Fruit fly (Drosophila melanogaster): Measurements from ENCODE around the gene CG17450.
A peak's percentile ranks its signal among the peaks of the same experiment; 100 is the strongest.
"Not testable (repeated sequence)": the region's sequence is repeated elsewhere in the genome, so short reads cannot be mapped to it uniquely, and the experiment has no call there.

Gene CG17450

DNA sequence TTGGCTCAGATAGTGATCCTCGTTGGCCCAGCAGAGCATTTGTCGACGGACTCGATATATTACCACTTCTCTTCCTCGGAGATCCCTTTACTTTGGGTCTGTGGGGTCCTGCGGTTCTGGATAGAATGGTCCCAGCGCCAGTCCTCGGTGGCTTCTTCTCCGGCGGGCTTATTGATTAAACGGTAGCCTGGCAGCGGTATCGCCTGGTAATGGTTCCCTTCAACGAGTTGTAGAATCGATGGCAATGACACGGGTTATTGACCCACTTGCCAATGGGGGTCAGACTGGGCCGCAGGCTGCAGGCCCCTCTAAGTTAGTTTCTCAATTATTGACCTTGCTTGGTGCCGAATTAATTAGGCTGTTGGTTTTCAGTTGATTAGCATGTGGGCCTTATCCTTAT lies at the start of gene CG17450:
TSS of gene CG17450 (minus strand) at position 101 of the 400 bp plus-strand sequence.
- not testable (repeated sequence) for TF ChIP-seq Pif1A (GFP tag; optimal IDR thresholded peaks at IDR 0.05); EcR (GFP tag; optimal IDR thresholded peaks at IDR 0.05); CG4496 (GFP tag; IDR thresholded peaks at IDR 0.05)

DNA sequence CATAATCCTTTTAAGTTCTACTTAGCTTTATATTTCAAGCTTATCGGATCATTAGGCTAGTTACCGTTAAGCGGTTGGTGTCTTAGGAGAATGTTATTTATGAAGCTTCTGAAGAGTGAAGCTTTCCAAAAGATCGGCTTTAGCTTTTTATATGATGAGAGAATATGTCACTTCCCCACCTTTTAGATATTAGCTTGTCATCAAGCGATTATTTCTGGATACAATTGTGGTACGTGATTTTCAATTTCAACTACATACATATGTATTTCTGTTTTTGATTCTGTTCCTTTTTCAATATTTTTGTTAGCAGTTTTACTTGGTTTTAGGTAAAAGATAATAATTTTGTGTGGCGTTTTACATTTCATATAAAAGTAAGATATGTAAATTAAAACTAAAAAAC lies 24.1 kb upstream of the CG17450 start:
- no peak for TF ChIP-seq CG12605 (GFP tag; IDR thresholded peaks at IDR 0.05)
- TF ChIP-seq CG8301 (tag; optimal IDR thresholded peaks at IDR 0.05): no peak

DNA sequence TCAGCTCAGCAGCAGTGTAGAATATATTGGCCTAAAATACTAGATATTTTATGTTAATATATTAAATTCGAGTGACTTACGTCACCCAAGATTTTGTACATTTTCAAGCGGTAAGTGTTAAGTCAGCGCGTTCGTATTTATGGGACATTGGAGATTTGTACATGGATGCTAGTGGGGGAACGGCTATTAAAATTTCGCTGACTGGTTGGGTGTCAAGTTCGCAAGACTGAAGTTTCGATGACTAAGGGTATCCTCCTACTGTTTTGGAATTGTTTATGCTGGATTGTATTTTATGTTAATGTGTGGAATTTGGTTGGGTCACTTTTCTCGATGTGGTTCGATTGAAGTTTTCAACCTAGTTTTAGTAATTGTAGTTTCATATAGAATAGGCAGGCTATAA lies 23.5 kb upstream of the CG17450 start:
- TF ChIP-seq CG14655 (GFP tag; optimal IDR thresholded peaks at IDR 0.05): no peak

DNA sequence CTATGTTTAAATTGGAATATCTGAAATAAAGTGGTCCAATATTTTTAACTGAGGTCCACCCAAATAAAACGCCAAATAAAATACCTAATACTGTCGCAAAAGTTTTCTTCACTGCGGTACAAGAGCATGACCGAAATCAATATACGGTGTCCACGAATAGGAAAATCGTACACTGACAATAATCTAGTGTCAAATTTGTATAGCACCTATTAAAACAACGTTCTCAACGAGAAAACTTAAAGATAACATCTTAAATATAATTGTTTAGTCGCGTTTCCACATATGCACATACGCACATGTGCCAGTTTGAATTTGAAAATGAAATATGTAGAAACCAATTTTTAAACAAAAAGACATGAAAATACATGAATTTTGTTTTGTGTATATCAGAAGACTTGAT lies 22.7 kb upstream of the CG17450 start:
- TF ChIP-seq CG34367 (tag; optimal IDR thresholded peaks at IDR 0.05) (peak; percentile 35), Pif1A (GFP tag; optimal IDR thresholded peaks at IDR 0.05) (peak; percentile 57), rn (GFP tag; IDR thresholded peaks at IDR 0.05) (no peak), Ets98B (GFP tag; IDR thresholded peaks at IDR 0.05) (peak; percentile 39; the same call in 1 of the 2 replicates), CG8301 (tag; optimal IDR thresholded peaks at IDR 0.05) (peak; percentile 65), CG15710 (tag; optimal IDR thresholded peaks at IDR 0.05) (peak; percentile 31), EcR (GFP tag; optimal IDR thresholded peaks at IDR 0.05) (no peak), CG14655 (GFP tag; optimal IDR thresholded peaks at IDR 0.05) (peak; percentile 74), Pif1B (GFP tag; optimal IDR thresholded peaks at IDR 0.05) (peak; percentile 59), CG32121 (GFP tag; IDR thresholded peaks at IDR 0.05) (no peak), CG8159 (tag; optimal IDR thresholded peaks at IDR 0.05) (peak; percentile 65), CG17806 (tag; optimal IDR thresholded peaks at IDR 0.05) (peak; percentile 47)

dm6 chrX:21630160-21630738 lies 21.5 kb upstream of the CG17450 start:
- TF ChIP-seq fd96Ca (GFP tag; IDR thresholded peaks at IDR 0.05): no peak
- no peak for TF ChIP-seq CG12605 (GFP tag; IDR thresholded peaks at IDR 0.05)
- TF ChIP-seq Snoo (tag; optimal IDR thresholded peaks at IDR 0.05): no peak
- TF ChIP-seq D1 (tag; optimal IDR thresholded peaks at IDR 0.05): no peak
- no peak for TF ChIP-seq CG8159 (tag; optimal IDR thresholded peaks at IDR 0.05)
- no peak for TF ChIP-seq CG8301 (tag; optimal IDR thresholded peaks at IDR 0.05)
- TF ChIP-seq CG34367 (tag; optimal IDR thresholded peaks at IDR 0.05): no peak
- no peak for TF ChIP-seq rn (GFP tag; IDR thresholded peaks at IDR 0.05)
- no peak for TF ChIP-seq CG13204 (GFP tag; optimal IDR thresholded peaks at IDR 0.05)
- no peak for TF ChIP-seq Ets98B (GFP tag; IDR thresholded peaks at IDR 0.05)
- no peak for TF ChIP-seq CG15710 (tag; optimal IDR thresholded peaks at IDR 0.05)
- TF ChIP-seq CG9948 (tag; optimal IDR thresholded peaks at IDR 0.05): no peak
- no peak for TF ChIP-seq Pif1A (GFP tag; optimal IDR thresholded peaks at IDR 0.05)
- no peak for TF ChIP-seq Pif1B (GFP tag; optimal IDR thresholded peaks at IDR 0.05)
- TF ChIP-seq EcR (GFP tag; optimal IDR thresholded peaks at IDR 0.05): no peak
- TF ChIP-seq CG32121 (GFP tag; IDR thresholded peaks at IDR 0.05): no peak

dm6 chrX:21629482-21630159 lies 20.9 kb upstream of the CG17450 start, which contains the start of gene DIP1:
Gene DIP1 (minus strand): TSS chrX:21630148.
- TF ChIP-seq CG9948 (tag; optimal IDR thresholded peaks at IDR 0.05): peak; percentile 67
- TF ChIP-seq CG34367 (tag; optimal IDR thresholded peaks at IDR 0.05): peak; percentile 39
- TF ChIP-seq Ets98B (GFP tag; IDR thresholded peaks at IDR 0.05): peak; percentile 58
- peak; percentile 76 for TF ChIP-seq Pif1B (GFP tag; optimal IDR thresholded peaks at IDR 0.05)
- peak; percentile 9 for TF ChIP-seq D1 (tag; optimal IDR thresholded peaks at IDR 0.05)
- no peak for TF ChIP-seq rn (GFP tag; IDR thresholded peaks at IDR 0.05)
- TF ChIP-seq CG32121 (GFP tag; IDR thresholded peaks at IDR 0.05): peak; percentile 60
- peak; percentile 74 for TF ChIP-seq Pif1A (GFP tag; optimal IDR thresholded peaks at IDR 0.05)
- no peak for TF ChIP-seq CG10348 (GFP tag; IDR thresholded peaks at IDR 0.05)
- no peak; the same call in 2 of the 3 replicates for TF ChIP-seq CG4496 (GFP tag; IDR thresholded peaks at IDR 0.05)
- peak; percentile 40 for TF ChIP-seq CG15710 (tag; optimal IDR thresholded peaks at IDR 0.05)
- TF ChIP-seq gl (tag; optimal IDR thresholded peaks at IDR 0.05): no peak
- peak; percentile 53 for TF ChIP-seq CG8301 (tag; optimal IDR thresholded peaks at IDR 0.05)
- peak; percentile 44 for TF ChIP-seq CG8159 (tag; optimal IDR thresholded peaks at IDR 0.05)
- peak; percentile 72 for TF ChIP-seq CG17806 (tag; optimal IDR thresholded peaks at IDR 0.05)
- TF ChIP-seq EcR (GFP tag; optimal IDR thresholded peaks at IDR 0.05): peak; percentile 22
- TF ChIP-seq CG13204 (GFP tag; optimal IDR thresholded peaks at IDR 0.05): no peak
- peak; percentile 27; the same call in 1 of the 2 replicates for TF ChIP-seq CG12605 (GFP tag; IDR thresholded peaks at IDR 0.05)
- peak; percentile 49 for TF ChIP-seq CG14655 (GFP tag; optimal IDR thresholded peaks at IDR 0.05)
- peak; percentile 50 for TF ChIP-seq Snoo (tag; optimal IDR thresholded peaks at IDR 0.05)
- no peak; the same call in 2 of the 3 replicates for TF ChIP-seq fd96Ca (GFP tag; IDR thresholded peaks at IDR 0.05)

dm6 chrX:21623641-21624040 lies 14.9 kb upstream of the CG17450 start, which contains the start of gene CG32500:
Gene CG32500 (minus strand): TSS chrX:21623750.
- TF ChIP-seq CG32121 (GFP tag; IDR thresholded peaks at IDR 0.05): 0 out of 2 replicates have a peak, but pooled peaks have one; percentile 21
- TF ChIP-seq Ets98B (GFP tag; IDR thresholded peaks at IDR 0.05): 0 out of 2 replicates have a peak, but pooled peaks have one; percentile 13
- TF ChIP-seq fd96Ca (GFP tag; IDR thresholded peaks at IDR 0.05): peak; percentile 45; the same call in 2 of the 3 replicates
- TF ChIP-seq CG4496 (GFP tag; IDR thresholded peaks at IDR 0.05): 0 out of 3 replicates have a peak, but pooled peaks have one; percentile 26

Data from whole organism, pupa.